Worm (Caenorhabditis elegans): ENCODE results near the gene col-177.

ce11 chrX:11031869-11032268 lies 30.2 kb upstream of the col-177 start:
- TF ChIP-seq snpc-4 (tag; optimal IDR thresholded peaks at IDR 0.05), result no peak
- no peak for TF ChIP-seq nhr-23 (tag; optimal IDR thresholded peaks at IDR 0.05)
- TF ChIP-seq zag-1 (tag; optimal IDR thresholded peaks at IDR 0.05), result no peak
- no peak for TF ChIP-seq ama-1 (optimal IDR thresholded peaks at IDR 0.05)
- no peak for TF ChIP-seq skn-1 (tag; optimal IDR thresholded peaks at IDR 0.05)
- TF ChIP-seq ZK546.5 (tag; optimal IDR thresholded peaks at IDR 0.05), result no peak
- TF ChIP-seq lsy-2 (tag; optimal IDR thresholded peaks at IDR 0.05), result no peak
- TF ChIP-seq lin-11 (tag; optimal IDR thresholded peaks at IDR 0.05), result no peak
- no peak for TF ChIP-seq ztf-11 (tag; optimal IDR thresholded peaks at IDR 0.05)
- no peak for TF ChIP-seq nhr-129 (tag; optimal IDR thresholded peaks at IDR 0.05)
- no peak for TF ChIP-seq unc-62 (GFP tag; optimal IDR thresholded peaks at IDR 0.05)
- no peak for TF ChIP-seq ztf-4 (tag; optimal IDR thresholded peaks at IDR 0.05)
